Fruit fly (Drosophila melanogaster): ENCODE data around the gene prage.

prage gene

dm6 chrX:1773532-1774346 lies at the start of gene prage, which contains the start of gene Adar:
Gene prage, plus strand, starts transcription at chrX:1773719.
Gene Adar, plus strand, starts transcription at chrX:1773725.
- peak; percentile 47 for TF ChIP-seq cyc (GFP tag; optimal IDR thresholded peaks at IDR 0.05)
- TF ChIP-seq eg (GFP tag; IDR thresholded peaks at IDR 0.05), result no peak
- no peak for TF ChIP-seq Sox15 (GFP tag; optimal IDR thresholded peaks at IDR 0.05)
- TF ChIP-seq Met (GFP tag; optimal IDR thresholded peaks at IDR 0.05), result peak; percentile 47
- peak; percentile 20 for TF ChIP-seq topi (GFP tag; optimal IDR thresholded peaks at IDR 0.05)
- peak; percentile 4 for TF ChIP-seq Ets21C (GFP tag; optimal IDR thresholded peaks at IDR 0.05)
- TF ChIP-seq CG31627 (GFP tag; optimal IDR thresholded peaks at IDR 0.05), result peak; percentile 7
- TF ChIP-seq Smox (GFP tag; optimal IDR thresholded peaks at IDR 0.05), result peak; percentile 12
- TF ChIP-seq spab (GFP tag; optimal IDR thresholded peaks at IDR 0.05), result no peak
- TF ChIP-seq Hr4 (GFP tag; optimal IDR thresholded peaks at IDR 0.05), result peak; percentile 5
- TF ChIP-seq Eip78C (GFP tag), result peak; percentile 77
- peak; percentile 3 for TF ChIP-seq CG3032 (tag; optimal IDR thresholded peaks at IDR 0.05)
- TF ChIP-seq fkh (GFP tag; optimal IDR thresholded peaks at IDR 0.05), result peak; percentile 87

dm6 chrX:1735083-1735482 lies 38.4 kb upstream of the prage start:
- TF ChIP-seq fkh (GFP tag; optimal IDR thresholded peaks at IDR 0.05) (no peak), fd59A (GFP tag; optimal IDR thresholded peaks at IDR 0.05) (no peak), Met (GFP tag; optimal IDR thresholded peaks at IDR 0.05) (no peak), OdsH (GFP tag; optimal IDR thresholded peaks at IDR 0.05) (no peak), ss (GFP tag; optimal IDR thresholded peaks at IDR 0.05) (no peak), Blimp-1 (GFP tag; optimal IDR thresholded peaks at IDR 0.05) (no peak), CG15336 (GFP tag; IDR thresholded peaks at IDR 0.05) (no peak), CG31627 (GFP tag; optimal IDR thresholded peaks at IDR 0.05) (no peak), eg (GFP tag; IDR thresholded peaks at IDR 0.05) (no peak), CG8319 (GFP tag; optimal IDR thresholded peaks at IDR 0.05) (no peak), cyc (GFP tag; optimal IDR thresholded peaks at IDR 0.05) (no peak), svp (GFP tag) (no peak), CG11762 (GFP tag; optimal IDR thresholded peaks at IDR 0.05; ENCODE audit: insufficient read depth) (no peak), Sox14 (GFP tag; optimal IDR thresholded peaks at IDR 0.05) (no peak), Eip93F (GFP tag; optimal IDR thresholded peaks at IDR 0.05) (no peak), CG10669 (GFP tag; optimal IDR thresholded peaks at IDR 0.05) (no peak)

dm6 chrX:1753938-1754566 lies 19.5 kb upstream of the prage start, which contains the start of gene Scgdelta:
Gene Scgdelta, minus strand, starts transcription at chrX:1754065.
- TF ChIP-seq cyc (GFP tag; optimal IDR thresholded peaks at IDR 0.05), result no peak
- no peak for TF ChIP-seq acj6 (GFP tag; optimal IDR thresholded peaks at IDR 0.05)
- no peak for TF ChIP-seq Hr39 (GFP tag; optimal IDR thresholded peaks at IDR 0.05)
- TF ChIP-seq Smox (GFP tag; optimal IDR thresholded peaks at IDR 0.05), result no peak
- TF ChIP-seq esn (GFP tag; optimal IDR thresholded peaks at IDR 0.05), result no peak
- no peak for TF ChIP-seq CG32006 (GFP tag; optimal IDR thresholded peaks at IDR 0.05)
- TF ChIP-seq Ets21C (GFP tag; optimal IDR thresholded peaks at IDR 0.05), result no peak
- TF ChIP-seq CG11902 (GFP tag; optimal IDR thresholded peaks at IDR 0.05), result no peak
- TF ChIP-seq pdm3 (GFP tag; optimal IDR thresholded peaks at IDR 0.05), result no peak
- no peak for TF ChIP-seq CG11294 (GFP tag; IDR thresholded peaks at IDR 0.05)
- no peak for TF ChIP-seq Blimp-1 (GFP tag; optimal IDR thresholded peaks at IDR 0.05)
- no peak for TF ChIP-seq Hr4 (GFP tag; optimal IDR thresholded peaks at IDR 0.05)
- TF ChIP-seq CG16779 (tag; optimal IDR thresholded peaks at IDR 0.05), result no peak
- no peak for TF ChIP-seq ss (GFP tag; optimal IDR thresholded peaks at IDR 0.05)
- TF ChIP-seq CG6854 (GFP tag; optimal IDR thresholded peaks at IDR 0.05), result no peak
- TF ChIP-seq OdsH (GFP tag; optimal IDR thresholded peaks at IDR 0.05), result no peak

- TF ChIP-seq CG32006 (GFP tag; optimal IDR thresholded peaks at IDR 0.05) (no peak), fkh (GFP tag; optimal IDR thresholded peaks at IDR 0.05) (peak; percentile 2)
Measured at dm6 chrX:1772626-1773025, 893 bp upstream of the prage start.
